Worm (Caenorhabditis elegans): ENCODE results near the gene acc-3.

The acc-3 gene

ce11 chrX:4706755-4707226 lies 20.5 kb downstream of the acc-3 start, which contains the start of gene dhhc-10:
dhhc-10 (plus strand) TSS chrX:4707176.
- peak; percentile 47 for TF ChIP-seq F13C5.2 (tag; optimal IDR thresholded peaks at IDR 0.05)
- TF ChIP-seq hmbx-1 (tag; optimal IDR thresholded peaks at IDR 0.05), result no peak

- TF ChIP-seq tbx-37 (GFP tag; conservative IDR thresholded peaks at IDR 0.05), result no peak
- no peak for TF ChIP-seq aly-1 (tag; optimal IDR thresholded peaks at IDR 0.05)
- TF ChIP-seq scrt-1 (GFP tag; IDR thresholded peaks at IDR 0.05), result no peak
These were observed 21.6 kb downstream of the acc-3 start for ce11 chrX:4705666-4706065.

DNA sequence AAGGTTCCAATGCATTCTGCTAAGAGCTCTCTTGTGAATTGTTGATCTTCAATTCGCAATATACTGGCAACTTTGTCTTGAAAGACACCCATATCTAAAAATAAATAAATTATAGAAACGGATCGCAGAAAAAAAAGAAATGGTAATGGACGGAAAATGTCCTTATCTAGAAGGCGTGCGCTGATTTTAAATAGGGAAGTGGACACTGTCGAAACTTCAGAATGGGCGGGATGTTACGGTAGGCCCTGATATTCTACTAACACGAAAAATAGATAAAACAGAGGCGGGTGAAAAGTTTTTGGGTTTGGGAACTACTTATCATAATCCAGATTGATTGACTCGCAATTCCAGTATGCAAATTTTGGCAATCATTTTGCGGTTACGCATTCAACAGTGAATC lies 22.4 kb downstream of the acc-3 start, which contains the start of gene aqp-8:
aqp-8 (minus strand) TSS at position 101 of the 400 bp plus-strand sequence.
- TF ChIP-seq aly-1 (tag; optimal IDR thresholded peaks at IDR 0.05) (no peak), ama-1 (optimal IDR thresholded peaks at IDR 0.05) (no peak), sea-1 (GFP tag; conservative IDR thresholded peaks at IDR 0.05) (no peak), F13C5.2 (tag; optimal IDR thresholded peaks at IDR 0.05) (no peak), scrt-1 (GFP tag; IDR thresholded peaks at IDR 0.05) (no peak), ets-7 (tag; optimal IDR thresholded peaks at IDR 0.05) (no peak), hmg-4 (GFP tag; optimal IDR thresholded peaks at IDR 0.05) (no peak), tbx-37 (GFP tag; conservative IDR thresholded peaks at IDR 0.05) (no peak), ceh-13 (GFP tag; optimal IDR thresholded peaks at IDR 0.05) (no peak), hmbx-1 (tag; optimal IDR thresholded peaks at IDR 0.05) (no peak), pes-1 (GFP tag; IDR thresholded peaks at IDR 0.05) (no peak)

DNA sequence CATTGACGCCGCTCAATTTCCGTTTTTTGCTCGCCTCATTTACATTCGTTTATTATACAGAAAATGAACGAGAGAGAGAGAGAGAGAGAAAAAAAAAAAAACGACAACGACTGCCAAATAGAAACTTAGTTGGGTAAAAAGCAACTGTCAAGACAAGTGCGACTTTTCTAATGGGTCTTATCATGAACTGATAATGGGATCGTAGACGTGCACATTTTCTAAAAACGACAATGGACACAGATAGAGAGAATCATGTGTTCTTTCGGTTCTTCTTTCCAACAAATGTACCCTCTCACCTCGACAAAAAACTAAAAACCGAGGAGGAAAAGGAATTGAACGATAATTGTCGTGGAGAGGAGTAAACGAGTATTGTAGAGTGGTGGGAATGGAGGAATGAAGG lies 27.2 kb downstream of the acc-3 start:
- TF ChIP-seq hmbx-1 (tag; optimal IDR thresholded peaks at IDR 0.05) (no peak), aly-1 (tag; optimal IDR thresholded peaks at IDR 0.05) (no peak), tbx-11 (GFP tag; IDR thresholded peaks at IDR 0.05) (no peak), ceh-36 (tag; optimal IDR thresholded peaks at IDR 0.05) (no peak), ceh-13 (GFP tag; optimal IDR thresholded peaks at IDR 0.05) (no peak), hmg-4 (GFP tag; optimal IDR thresholded peaks at IDR 0.05) (no peak), flt-1 (GFP tag; IDR thresholded peaks at IDR 0.05) (no peak), tra-4 (tag; optimal IDR thresholded peaks at IDR 0.05) (no peak), ama-1 (optimal IDR thresholded peaks at IDR 0.05) (no peak), ets-7 (tag; optimal IDR thresholded peaks at IDR 0.05) (no peak), tbx-37 (GFP tag; conservative IDR thresholded peaks at IDR 0.05) (no peak), B0310.2 (tag; optimal IDR thresholded peaks at IDR 0.05) (no peak), pes-1 (GFP tag; IDR thresholded peaks at IDR 0.05) (no peak), F13C5.2 (tag; optimal IDR thresholded peaks at IDR 0.05) (no peak), hnd-1 (tag; optimal IDR thresholded peaks at IDR 0.05) (no peak), sea-1 (GFP tag; conservative IDR thresholded peaks at IDR 0.05) (no peak), scrt-1 (GFP tag; IDR thresholded peaks at IDR 0.05) (no peak)

DNA sequence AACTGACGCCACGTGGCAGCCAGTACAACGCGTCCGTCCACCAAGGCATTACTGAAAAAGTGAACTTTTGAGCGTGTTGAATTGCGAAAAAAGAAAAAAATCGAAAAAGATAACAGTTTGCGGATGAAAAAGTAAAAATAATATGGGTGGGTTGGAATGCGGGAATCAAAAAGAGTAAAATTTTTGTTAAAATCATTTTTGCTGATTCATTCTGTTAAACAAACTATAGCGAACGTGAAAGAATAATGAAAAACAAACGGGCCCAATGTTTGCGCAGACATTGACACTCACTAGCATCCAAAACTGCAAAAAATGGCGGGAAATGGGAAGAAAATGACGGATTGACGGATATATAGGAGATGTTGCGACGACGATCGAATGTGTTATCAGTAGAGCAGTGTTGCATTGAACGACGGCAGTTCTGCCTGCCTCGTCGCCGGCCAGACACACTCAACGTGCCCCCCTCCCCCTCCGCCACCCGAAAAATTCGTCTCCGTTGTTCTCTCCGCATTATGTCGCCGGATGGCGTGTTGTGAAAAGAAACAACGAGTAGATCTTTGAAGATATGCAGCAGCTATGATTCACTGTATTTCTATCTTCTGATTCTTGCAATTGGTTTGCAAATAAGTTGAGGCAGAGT lies 27.8 kb downstream of the acc-3 start, which contains the start of gene hyl-2:
hyl-2 (minus strand) TSS at position 51 of the 640 bp plus-strand sequence.
- no peak for TF ChIP-seq tra-4 (tag; optimal IDR thresholded peaks at IDR 0.05)
- peak; percentile 28 for TF ChIP-seq F13C5.2 (tag; optimal IDR thresholded peaks at IDR 0.05)
- peak; percentile 47 for TF ChIP-seq hmg-4 (GFP tag; optimal IDR thresholded peaks at IDR 0.05)
- no peak for TF ChIP-seq pes-1 (GFP tag; IDR thresholded peaks at IDR 0.05)

DNA sequence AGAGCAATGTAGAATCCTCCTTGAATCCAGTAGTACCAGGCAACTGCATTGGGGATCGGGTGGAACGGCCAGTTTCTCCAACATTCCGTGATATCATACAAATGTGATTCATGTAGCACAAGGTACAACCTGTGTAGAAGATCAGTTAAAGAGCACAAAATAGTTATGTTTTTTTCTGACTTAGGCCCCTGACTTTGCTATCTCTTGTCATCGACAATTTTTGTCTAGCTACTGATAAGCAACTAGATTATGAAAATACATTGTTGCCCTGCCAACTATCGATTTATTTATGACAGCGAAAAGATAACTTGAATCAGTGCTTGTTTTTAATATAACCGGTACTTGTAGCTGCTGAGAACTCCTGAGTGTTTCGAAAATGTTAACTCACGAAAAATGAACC lies 29.0 kb downstream of the acc-3 start:
- no peak for TF ChIP-seq B0310.2 (tag; optimal IDR thresholded peaks at IDR 0.05)
- no peak for TF ChIP-seq F13C5.2 (tag; optimal IDR thresholded peaks at IDR 0.05)
- TF ChIP-seq ceh-36 (tag; optimal IDR thresholded peaks at IDR 0.05), result no peak
- TF ChIP-seq aly-1 (tag; optimal IDR thresholded peaks at IDR 0.05), result no peak
- TF ChIP-seq ama-1 (optimal IDR thresholded peaks at IDR 0.05), result no peak
- no peak for TF ChIP-seq hmbx-1 (tag; optimal IDR thresholded peaks at IDR 0.05)
- no peak for TF ChIP-seq ceh-13 (GFP tag; optimal IDR thresholded peaks at IDR 0.05)
- no peak for TF ChIP-seq sea-1 (GFP tag; conservative IDR thresholded peaks at IDR 0.05)
- no peak for TF ChIP-seq hmg-4 (GFP tag; optimal IDR thresholded peaks at IDR 0.05)
- no peak for TF ChIP-seq ets-7 (tag; optimal IDR thresholded peaks at IDR 0.05)
- no peak for TF ChIP-seq tra-4 (tag; optimal IDR thresholded peaks at IDR 0.05)
- no peak for TF ChIP-seq tbx-11 (GFP tag; IDR thresholded peaks at IDR 0.05)
- TF ChIP-seq pes-1 (GFP tag; IDR thresholded peaks at IDR 0.05), result no peak
- no peak for TF ChIP-seq scrt-1 (GFP tag; IDR thresholded peaks at IDR 0.05)
- TF ChIP-seq flt-1 (GFP tag; IDR thresholded peaks at IDR 0.05), result no peak
- no peak for TF ChIP-seq tbx-37 (GFP tag; conservative IDR thresholded peaks at IDR 0.05)
- TF ChIP-seq hnd-1 (tag; optimal IDR thresholded peaks at IDR 0.05), result no peak

DNA sequence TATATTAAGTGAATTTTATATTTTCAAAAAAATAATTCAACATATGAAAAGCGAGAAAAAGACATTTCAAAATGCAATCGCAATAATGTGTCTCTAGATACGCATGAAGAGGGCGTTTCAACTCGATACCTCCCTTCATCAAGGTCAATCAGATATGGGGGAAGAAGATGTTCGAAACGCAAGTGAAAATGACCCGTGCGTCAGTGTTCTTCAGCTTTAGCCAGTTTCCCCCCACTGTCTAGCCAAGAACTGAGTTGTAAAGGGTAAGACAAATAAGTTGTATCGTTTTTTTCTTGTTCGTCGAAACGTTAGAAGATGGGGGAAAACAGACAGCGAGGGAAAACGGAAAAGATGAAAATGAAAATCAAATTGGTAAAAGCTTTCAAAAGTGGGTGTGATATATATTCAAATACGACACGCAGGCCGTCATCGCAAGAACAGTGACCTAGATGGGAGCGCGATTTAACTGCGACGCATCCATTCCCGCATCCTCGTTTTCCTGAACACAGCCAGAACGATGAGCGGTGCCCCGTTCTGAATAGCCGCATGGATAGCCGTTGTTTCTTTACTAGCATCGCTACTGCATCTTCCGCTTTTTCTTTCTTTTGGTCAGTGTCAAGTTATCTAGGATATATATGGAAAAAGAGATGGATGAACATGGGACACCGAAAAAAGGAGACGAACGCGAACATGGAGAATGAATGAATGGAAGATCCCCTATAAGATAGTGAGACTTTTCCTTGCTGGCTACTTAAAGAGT lies 32.5 kb downstream of the acc-3 start:
- TF ChIP-seq hmbx-1 (tag; optimal IDR thresholded peaks at IDR 0.05) (no peak), sea-1 (GFP tag; conservative IDR thresholded peaks at IDR 0.05) (no peak), flt-1 (GFP tag; IDR thresholded peaks at IDR 0.05) (no peak), ama-1 (optimal IDR thresholded peaks at IDR 0.05) (no peak), hnd-1 (tag; optimal IDR thresholded peaks at IDR 0.05) (no peak), F13C5.2 (tag; optimal IDR thresholded peaks at IDR 0.05) (no peak), ets-7 (tag; optimal IDR thresholded peaks at IDR 0.05) (no peak)

Data from whole organism, early embryonic.